Worm (Caenorhabditis elegans): ENCODE results near the gene hum-6.

DNA sequence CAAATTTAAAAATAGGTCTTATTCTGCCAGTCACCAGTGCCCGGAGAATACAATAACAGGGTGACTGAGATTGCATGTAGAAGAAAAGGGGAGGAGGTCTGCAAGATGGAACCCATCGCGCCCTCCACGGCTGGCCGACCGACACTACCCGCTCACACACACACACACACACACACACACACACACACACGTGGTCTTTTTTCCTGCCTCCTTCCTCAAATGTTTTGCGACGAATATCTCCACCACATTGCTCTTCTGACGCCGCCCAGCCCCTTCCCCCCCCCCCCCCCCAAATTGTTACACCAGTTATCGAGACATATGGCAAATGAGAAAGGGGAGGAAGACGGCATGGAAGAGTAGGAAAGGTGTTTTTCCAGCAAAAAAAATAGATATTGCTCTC, 18.9 kb downstream of the hum-6 start:
- TF ChIP-seq F13H6.1 (tag; optimal IDR thresholded peaks at IDR 0.05) (no peak), ama-1 (optimal IDR thresholded peaks at IDR 0.05) (no peak), fos-1 (tag; optimal IDR thresholded peaks at IDR 0.05) (no peak), elt-3 (tag; optimal IDR thresholded peaks at IDR 0.05) (no peak), snpc-4 (tag; optimal IDR thresholded peaks at IDR 0.05) (no peak), lin-39 (tag; optimal IDR thresholded peaks at IDR 0.05) (no peak), unc-39 (tag; optimal IDR thresholded peaks at IDR 0.05) (no peak), mdl-1 (tag; optimal IDR thresholded peaks at IDR 0.05) (no peak)

All from whole organism, L2 larva.